Worm (Caenorhabditis elegans) whole organism, L1 larva: Measurements from ENCODE around the gene F13B6.2.

Experiments used
- mab-9 ChIP-seq: fragments of 200-800 bp; sonication (Bioruptor generic); IDR thresholded peaks from 2 replicates; pipeline ENCODE4 v1.3.6; 2022; ENCODE audit warnings: missing genetic modification reagents, missing genetic modification characterization, missing compliant biosample characterization
- xbp-1 ChIP-seq: sonication (generic microtip); optimal IDR thresholded peaks from 2 replicates; lab custom pipeline; 2016; ENCODE audit warnings: missing genetic modification characterization, missing compliant biosample characterization

DNA sequence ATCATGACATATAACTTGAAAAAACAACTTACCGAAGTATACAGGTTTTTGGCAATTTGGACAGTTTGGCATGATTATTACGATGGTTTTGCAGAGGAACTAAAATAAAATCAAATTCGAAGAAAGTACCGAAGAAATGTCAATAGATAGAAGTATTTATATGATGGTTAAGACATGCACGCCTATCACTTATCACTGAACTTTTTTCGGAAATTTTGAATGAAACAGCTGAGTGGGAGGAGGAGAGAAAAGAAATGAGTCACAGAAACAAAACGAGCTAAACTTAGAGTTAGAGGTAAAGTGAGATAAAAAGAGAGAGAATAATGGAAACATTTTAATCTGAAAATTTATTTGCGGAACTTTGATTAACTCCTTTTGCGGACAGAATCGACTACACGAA is 14.9 kb downstream of the F13B6.2 start, which contains the start of gene valv-1:
- TF ChIP-seq mab-9 (GFP tag; lab: Robert Waterston, UW) (no peak), xbp-1 (tag; lab: Kevin White, UChicago) (no peak)
